Worm (Caenorhabditis elegans) whole organism, young adult: Measurements from ENCODE around the gene fbxb-49.

Experiments used
- D2030.7 ChIP-seq: fragments of 200-800 bp; sonication (Bioruptor generic); IDR thresholded peaks from 2 replicates; pipeline ENCODE4 v1.3.6; 2022; ENCODE audit warnings: missing genetic modification reagents, missing genetic modification characterization, missing compliant biosample characterization
- T26A5.8 ChIP-seq: sonication (generic microtip); optimal IDR thresholded peaks from 2 replicates; lab custom pipeline; 2016; ENCODE audit warnings: missing genetic modification characterization, missing compliant biosample characterization
- ama-1 ChIP-seq, 3 experiments: fragments of 150-350 bp in 1 of 3; sonication (generic microtip) in 2 of 3; optimal IDR thresholded peaks; 2 replicates each; lab custom pipeline; 2014 to 2018; ENCODE audit warnings: missing biosample characterization in 2 of 3, missing genetic modification characterization in 2 of 3, missing genetic modification reagents in 2 of 3
- cebp-1 ChIP-seq, 2 experiments: fragments of 200-800 bp in 1 of 2; sonication (Bioruptor generic) in 1 of 2; sonication (generic microtip) in 1 of 2; IDR thresholded peaks in 1 of 2; optimal IDR thresholded peaks in 1 of 2; 2 replicates each; pipeline versions ENCODE4 v1.3.6 to Lab custom; 2017 to 2022; ENCODE audit warnings: missing compliant biosample characterization in 2 of 2, missing genetic modification characterization in 2 of 2, mild to moderate bottlenecking in 1 of 2, missing genetic modification reagents in 1 of 2, moderate library complexity in 1 of 2
- ceh-40 ChIP-seq: fragments of 200-800 bp; sonication (Bioruptor generic); IDR thresholded peaks from 2 replicates; pipeline ENCODE4 v1.3.6; 2022; ENCODE audit warnings: missing genetic modification characterization, missing compliant biosample characterization
- let-607 ChIP-seq, 2 experiments: fragments of 200-800 bp in 1 of 2; sonication (Bioruptor generic) in 1 of 2; sonication (generic microtip) in 1 of 2; optimal IDR thresholded peaks; 2 replicates each; lab custom pipeline; 2016 to 2018; ENCODE audit warnings: mild to moderate bottlenecking in 2 of 2, missing compliant biosample characterization in 2 of 2, missing genetic modification characterization in 2 of 2, moderate library complexity in 2 of 2, missing genotype in 1 of 2
- lin-35 ChIP-seq, 3 experiments: fragments of 150-350 bp in 2 of 3; sonication (generic microtip) in 1 of 3; optimal IDR thresholded peaks; 2 replicates each; lab custom pipeline; 2014 to 2018; ENCODE audit warnings: missing biosample characterization in 3 of 3, missing genetic modification characterization in 3 of 3, missing genetic modification reagents in 3 of 3
- nfyb-1 ChIP-seq: fragments of 200-800 bp; sonication (Bioruptor generic); IDR thresholded peaks from 2 replicates; pipeline ENCODE4 v1.3.6; 2022; ENCODE audit warnings: missing genetic modification reagents, missing genetic modification characterization, missing compliant biosample characterization
- rec-8 ChIP-seq, 2 experiments: sonication (generic microtip); optimal IDR thresholded peaks; 2 replicates each; lab custom pipeline; 2016; ENCODE audit warnings: mild to moderate bottlenecking in 2 of 2, missing genetic modification characterization in 2 of 2, missing genetic modification reagents in 2 of 2, missing genotype in 2 of 2, missing biosample characterization in 1 of 2, missing compliant biosample characterization in 1 of 2, moderate library complexity in 1 of 2
- tlf-1 ChIP-seq: fragments of 200-800 bp; sonication (Bioruptor generic); optimal IDR thresholded peaks from 2 replicates; lab custom pipeline; 2018; ENCODE audit warnings: mild to moderate bottlenecking, missing genetic modification characterization, missing compliant biosample characterization
- unc-62 ChIP-seq: fragments of 150-350 bp; optimal IDR thresholded peaks from 2 replicates; lab custom pipeline; 2014; ENCODE audit warnings: missing biosample characterization, missing genetic modification reagents, missing genetic modification characterization
- ztf-6 ChIP-seq: fragments of 200-800 bp; sonication (Bioruptor generic); IDR thresholded peaks from 2 replicates; pipeline ENCODE4 v1.3.6; 2022; ENCODE audit warnings: missing genetic modification reagents, missing genetic modification characterization, missing compliant biosample characterization

DNA sequence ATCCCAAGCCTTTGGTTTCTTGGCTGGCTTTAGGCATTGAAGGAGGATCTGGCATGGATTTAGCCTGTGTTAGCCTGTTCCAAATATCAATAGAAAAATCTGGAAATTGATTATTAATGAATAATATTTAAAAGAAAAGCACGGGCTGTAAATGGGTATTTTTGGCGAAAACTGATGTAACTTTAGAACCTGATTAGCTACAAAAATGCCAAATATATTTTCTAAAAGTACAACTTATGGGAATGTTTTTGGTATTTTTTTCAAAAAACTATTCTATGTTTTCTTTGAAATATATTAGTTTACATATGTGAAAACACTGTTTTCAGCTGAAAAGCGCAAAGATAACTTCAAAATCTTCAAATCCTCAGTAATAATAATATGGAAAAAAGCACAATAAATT lies 32.3 kb downstream of the fbxb-49 start, which contains the start of gene bath-26:
- TF ChIP-seq ceh-40, result no peak
- TF ChIP-seq unc-62, result no peak
- TF ChIP-seq ztf-6, result no peak
- TF ChIP-seq D2030.7 (GFP tag; lab: Robert Waterston, UW), result no peak
- no peak for TF ChIP-seq ama-1 (optimal IDR thresholded peaks at IDR 0.05; lab: Kevin White, UChicago)
- no peak for TF ChIP-seq ama-1 (GFP tag; optimal IDR thresholded peaks at IDR 0.05; lab: Kevin White, UChicago)
- no peak for TF ChIP-seq rec-8 (tag; optimal IDR thresholded peaks at IDR 0.05; lab: Kevin White, UChicago)
- TF ChIP-seq nfyb-1 (GFP tag; lab: Robert Waterston, UW), result no peak
- no peak for TF ChIP-seq T26A5.8 (tag; lab: Kevin White, UChicago)
- TF ChIP-seq cebp-1 (GFP tag; IDR thresholded peaks at IDR 0.05; lab: Robert Waterston, UW), result no peak
- TF ChIP-seq cebp-1 (tag; optimal IDR thresholded peaks at IDR 0.05; lab: Kevin White, UChicago), result no peak
- no peak for TF ChIP-seq lin-35 (GFP tag; optimal IDR thresholded peaks at IDR 0.05; lab: Kevin White, UChicago)
- TF ChIP-seq let-607 (tag; optimal IDR thresholded peaks at IDR 0.05; lab: Kevin White, UChicago), result no peak
- TF ChIP-seq tlf-1 (GFP tag; lab: Kevin White, UChicago), result no peak
